Fruit fly (Drosophila melanogaster) whole organism, wandering third instar larva: ENCODE data around the gene mew.
A peak's percentile ranks its signal among the peaks of the same experiment; 100 is the strongest.

ENCODE experiments used
- Abd-B ChIP-seq: fragments of >200 bp; optimal IDR thresholded peaks from 2 replicates; lab custom pipeline; 2017; ENCODE audit warnings: missing biosample characterization, missing genetic modification characterization
- CG32264 ChIP-seq: fragments of 200-800 bp; sonication (Bioruptor generic); optimal IDR thresholded peaks from 2 replicates; lab custom pipeline; 2016; ENCODE audit warnings: missing biosample characterization, missing genetic modification characterization
- CG9705 ChIP-seq: fragments of 200-800 bp; sonication (Bioruptor generic); optimal IDR thresholded peaks from 2 replicates; lab custom pipeline; 2018; ENCODE audit warnings: missing biosample characterization, mild to moderate bottlenecking, missing genetic modification characterization
- CrebA ChIP-seq: fragments of 200-800 bp; sonication (Bioruptor generic); optimal IDR thresholded peaks from 2 replicates; lab custom pipeline; 2016; ENCODE audit warnings: missing biosample characterization, mild to moderate bottlenecking, missing genetic modification characterization, borderline replicate concordance
- Dfd ChIP-seq: fragments of >200 bp; optimal IDR thresholded peaks from 2 replicates; lab custom pipeline; 2017; ENCODE audit warnings: missing biosample characterization, missing genetic modification characterization
- Dif ChIP-seq: fragments of 200-275, 200-300 bp; sonication (Bioruptor generic); optimal IDR thresholded peaks from 2 replicates; lab custom pipeline; 2018; ENCODE audit warnings: missing biosample characterization, missing genetic modification characterization; ENCODE audit not compliant: partially characterized antibody
- GATAd ChIP-seq: sonication (Bioruptor generic); optimal IDR thresholded peaks from 2 replicates; lab custom pipeline; 2016; ENCODE audit warnings: missing biosample characterization, missing genetic modification characterization
- HLH106 ChIP-seq: fragments of 200-800 bp; optimal IDR thresholded peaks from 3 replicates; lab custom pipeline; 2019; ENCODE audit warnings: missing biosample characterization, mild to moderate bottlenecking, missing genetic modification characterization, moderate library complexity
- Hnf4 ChIP-seq: fragments of 200-800 bp; sonication (Bioruptor generic); optimal IDR thresholded peaks from 2 replicates; lab custom pipeline; 2016; ENCODE audit warnings: missing biosample characterization, mild to moderate bottlenecking, missing genetic modification characterization
- Hr78 ChIP-seq: fragments of >200 bp; optimal IDR thresholded peaks from 2 replicates; lab custom pipeline; 2017; ENCODE audit warnings: missing biosample characterization, missing genetic modification characterization
- Hr83 ChIP-seq: fragments of 200-300 bp; sonication (Bioruptor generic); optimal IDR thresholded peaks from 2 replicates; lab custom pipeline; 2016; ENCODE audit warnings: missing biosample characterization, mild to moderate bottlenecking, missing genetic modification characterization, moderate library complexity; ENCODE audit not compliant: poor library complexity, severe bottlenecking
- Jra ChIP-seq: sonication (Bioruptor generic); optimal IDR thresholded peaks from 2 replicates; lab custom pipeline; 2016; ENCODE audit warnings: missing biosample characterization, missing genetic modification characterization
- Mio ChIP-seq: sonication (Bioruptor generic); optimal IDR thresholded peaks from 2 replicates; lab custom pipeline; 2016; ENCODE audit warnings: missing biosample characterization, missing genetic modification characterization
- Myc ChIP-seq: fragments of >200 bp; optimal IDR thresholded peaks from 2 replicates; lab custom pipeline; 2017
- N ChIP-seq: fragments of >200 bp; optimal IDR thresholded peaks from 2 replicates; lab custom pipeline; 2018; ENCODE audit warnings: missing biosample characterization, missing external identifiers, missing genetic modification characterization
- OdsH ChIP-seq: fragments of 200-800 bp; sonication (Bioruptor generic); optimal IDR thresholded peaks from 2 replicates; lab custom pipeline; 2016; ENCODE audit warnings: missing biosample characterization, mild to moderate bottlenecking, missing genetic modification characterization
- Rel ChIP-seq, 2 experiments: fragments of 200-800 bp; sonication (Bioruptor generic) in 1 of 2; optimal IDR thresholded peaks; 2 replicates in 1 of 2; 3 replicates in 1 of 2; lab custom pipeline; 2016 to 2019; ENCODE audit warnings: mild to moderate bottlenecking in 2 of 2, missing biosample characterization in 2 of 2, missing genetic modification characterization in 2 of 2, moderate library complexity in 1 of 2
- Sp1 ChIP-seq: fragments of 200-800 bp; sonication (Bioruptor generic); optimal IDR thresholded peaks from 3 replicates; lab custom pipeline; 2019; ENCODE audit warnings: missing biosample characterization, mild to moderate bottlenecking, missing genetic modification characterization, moderate library complexity
- Vsx2 ChIP-seq: fragments of 200-300, 225-300 bp; sonication (Bioruptor generic); optimal IDR thresholded peaks from 2 replicates; lab custom pipeline; 2018; ENCODE audit warnings: missing biosample characterization, missing genetic modification characterization; ENCODE audit not compliant: partially characterized antibody
- br ChIP-seq: fragments of 200-800 bp; sonication (Bioruptor generic); optimal IDR thresholded peaks from 2 replicates; lab custom pipeline; 2016; ENCODE audit warnings: missing biosample characterization, missing genetic modification characterization
- brk ChIP-seq: fragments of 200-800 bp; sonication (Bioruptor generic); optimal IDR thresholded peaks from 2 replicates; lab custom pipeline; 2016; ENCODE audit warnings: missing biosample characterization, mild to moderate bottlenecking, missing genetic modification characterization
- dl ChIP-seq, 2 experiments: fragments of 175-275, 200-275 bp in 1 of 2; fragments of 200-275 bp in 1 of 2; sonication (Bioruptor generic); optimal IDR thresholded peaks; lab custom pipeline; 2018; ENCODE audit warnings: mild to moderate bottlenecking in 2 of 2, missing biosample characterization in 2 of 2, missing genetic modification characterization in 2 of 2, moderate library complexity in 2 of 2; ENCODE audit not compliant: partially characterized antibody in 2 of 2, insufficient read depth in 1 of 2
- dmrt93B ChIP-seq: fragments of 200-800 bp; sonication (Bioruptor generic); optimal IDR thresholded peaks from 2 replicates; lab custom pipeline; 2018; ENCODE audit warnings: missing biosample characterization, mild to moderate bottlenecking, missing genetic modification characterization
- dsf ChIP-seq: sonication (Bioruptor generic); optimal IDR thresholded peaks from 2 replicates; lab custom pipeline; 2016; ENCODE audit warnings: missing biosample characterization, missing genetic modification characterization, borderline replicate concordance
- ey ChIP-seq: fragments of 200-800 bp; sonication (Bioruptor generic); optimal IDR thresholded peaks from 2 replicates; lab custom pipeline; 2016; ENCODE audit warnings: missing biosample characterization, missing genetic modification characterization
- foxo ChIP-seq, 2 experiments: fragments of 200-800 bp; sonication (Bioruptor generic); optimal IDR thresholded peaks; 2 replicates in 1 of 2; 3 replicates in 1 of 2; lab custom pipeline; 2016 to 2017; ENCODE audit warnings: missing biosample characterization in 2 of 2, missing genetic modification characterization in 2 of 2
- fru ChIP-seq: fragments of 200-800 bp; sonication (Bioruptor generic); optimal IDR thresholded peaks from 3 replicates; lab custom pipeline; 2016; ENCODE audit warnings: missing biosample characterization, mild to moderate bottlenecking, missing genetic modification characterization
- h ChIP-seq: fragments of 200-800 bp; sonication (Bioruptor generic); optimal IDR thresholded peaks from 3 replicates; lab custom pipeline; 2016; ENCODE audit warnings: missing biosample characterization, mild to moderate bottlenecking, missing genetic modification characterization
- jim ChIP-seq: fragments of 175-275, 200-325 bp; sonication (Bioruptor generic); optimal IDR thresholded peaks from 2 replicates; lab custom pipeline; 2016; ENCODE audit warnings: missing biosample characterization, mild to moderate bottlenecking, missing genetic modification characterization
- lola ChIP-seq: fragments of >200 bp; optimal IDR thresholded peaks from 2 replicates; lab custom pipeline; 2017; ENCODE audit warnings: missing biosample characterization, missing genetic modification characterization
- pan ChIP-seq: fragments of >200 bp; optimal IDR thresholded peaks from 2 replicates; lab custom pipeline; 2017
- psq ChIP-seq: fragments of 200-800 bp; sonication (Bioruptor generic); optimal IDR thresholded peaks from 3 replicates; lab custom pipeline; 2017; ENCODE audit warnings: missing biosample characterization, mild to moderate bottlenecking, missing genetic modification characterization, moderate library complexity
- rgr ChIP-seq: fragments of 200-800 bp; sonication (Bioruptor generic); optimal IDR thresholded peaks from 3 replicates; lab custom pipeline; 2016; ENCODE audit warnings: missing biosample characterization, mild to moderate bottlenecking, missing genetic modification characterization
- sage ChIP-seq: fragments of 200-800 bp; sonication (Bioruptor generic); optimal IDR thresholded peaks from 2 replicates; lab custom pipeline; 2016; ENCODE audit warnings: missing biosample characterization, mild to moderate bottlenecking, missing genetic modification characterization
- sv ChIP-seq: fragments of 200-800 bp; sonication (Bioruptor generic); optimal IDR thresholded peaks from 3 replicates; lab custom pipeline; 2016; ENCODE audit warnings: missing biosample characterization, missing genetic modification characterization
- tai ChIP-seq: sonication (Bioruptor generic); optimal IDR thresholded peaks from 2 replicates; lab custom pipeline; 2016; ENCODE audit warnings: missing biosample characterization, missing genetic modification characterization
- usp ChIP-seq: fragments of >200 bp; optimal IDR thresholded peaks from 2 replicates; lab custom pipeline; 2017; ENCODE audit warnings: missing biosample characterization, missing genetic modification characterization
- woc ChIP-seq: sonication (Bioruptor generic); optimal IDR thresholded peaks from 2 replicates; lab custom pipeline; 2016; ENCODE audit warnings: missing biosample characterization, mild to moderate bottlenecking, missing genetic modification characterization

mew gene

dm6 chrX:13278468-13278982 is 20.2 kb upstream of the mew start:
- no peak for TF ChIP-seq usp (GFP tag; lab: Kevin White, UChicago)
- TF ChIP-seq dl (GFP tag; optimal IDR thresholded peaks at IDR 0.05; lab: Kevin White, UChicago; ENCODE audit: insufficient read depth in 1 of 2, partially characterized antibody in 2 of 2), result peak; percentile 81 to 83
- TF ChIP-seq Hr83, result peak; percentile 8
- no peak for TF ChIP-seq sage (GFP tag; lab: Kevin White, UChicago)
- peak; percentile 47 for TF ChIP-seq psq (GFP tag; lab: Kevin White, UChicago)
- TF ChIP-seq h (GFP tag; lab: Kevin White, UChicago), result peak; percentile 16
- TF ChIP-seq Myc (lab: Kevin White, UChicago), result no peak
- peak; percentile 69 for TF ChIP-seq jim (GFP tag; lab: Kevin White, UChicago)
- TF ChIP-seq Jra (GFP tag; lab: Kevin White, UChicago), result no peak
- TF ChIP-seq Dif (GFP tag; lab: Kevin White, UChicago), result peak; percentile 86
- TF ChIP-seq Rel (GFP tag; optimal IDR thresholded peaks at IDR 0.05; lab: Kevin White, UChicago), result no peak
- TF ChIP-seq Rel (tag; optimal IDR thresholded peaks at IDR 0.05; lab: Kevin White, UChicago), result peak; percentile 31
- no peak for TF ChIP-seq GATAd (GFP tag; lab: Kevin White, UChicago)
- no peak for TF ChIP-seq br
- no peak for TF ChIP-seq Abd-B (GFP tag; lab: Kevin White, UChicago)

DNA sequence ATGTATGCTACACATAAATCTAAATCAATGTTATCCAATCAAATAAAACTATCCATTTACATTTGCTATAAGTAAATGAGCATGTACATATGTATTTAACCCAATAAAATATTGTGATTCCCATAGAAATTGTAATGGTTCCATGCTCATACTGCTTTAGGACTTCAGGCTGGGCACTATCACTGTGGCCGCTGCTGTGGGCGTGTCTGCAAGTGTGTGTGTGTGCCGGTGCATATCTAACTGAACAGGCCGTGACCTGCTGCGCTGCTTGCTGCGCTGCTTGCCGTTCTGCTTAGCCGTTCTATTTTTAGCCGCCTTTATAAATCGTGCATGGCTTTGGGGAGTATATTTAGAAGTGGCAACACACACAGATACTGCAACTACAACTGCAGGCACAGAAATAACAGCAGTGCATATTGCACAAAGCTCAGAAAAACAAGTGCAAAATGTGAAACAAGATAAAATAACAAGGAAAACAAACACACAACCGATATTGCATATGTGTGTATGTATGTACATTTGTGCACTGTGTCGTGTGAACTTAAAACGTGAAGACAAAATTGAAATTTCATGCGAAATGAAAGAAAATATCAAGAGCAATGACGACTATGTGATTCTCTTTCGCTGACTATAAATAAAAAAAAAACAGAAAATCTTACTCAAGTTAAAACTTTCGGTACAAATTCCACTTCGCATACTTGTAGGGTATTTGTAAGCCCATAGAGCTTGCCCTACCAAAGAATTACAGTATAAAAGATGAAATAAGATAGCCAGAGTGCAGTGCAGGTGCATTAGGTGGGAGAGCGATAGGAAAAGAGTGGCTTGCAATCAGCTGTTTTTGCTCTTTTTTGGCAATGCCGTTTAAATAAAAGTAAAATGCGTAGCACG is 19.5 kb upstream of the mew start:
- TF ChIP-seq Abd-B (GFP tag; lab: Kevin White, UChicago) (no peak), HLH106 (tag; lab: Kevin White, UChicago) (peak; percentile 21), sv (no peak), brk (no peak), GATAd (GFP tag; lab: Kevin White, UChicago) (no peak), Dfd (GFP tag; lab: Kevin White, UChicago) (no peak), sage (GFP tag; lab: Kevin White, UChicago) (no peak), ey (GFP tag; lab: Kevin White, UChicago) (peak; percentile 46), rgr (peak; percentile 63), Sp1 (GFP tag; lab: Kevin White, UChicago) (peak; percentile 33), CG9705 (GFP tag; lab: Kevin White, UChicago) (no peak), psq (GFP tag; lab: Kevin White, UChicago) (peak; percentile 71), h (GFP tag; lab: Kevin White, UChicago) (peak; percentile 69), OdsH (GFP tag; lab: Kevin White, UChicago) (peak; percentile 1), Hnf4 (GFP tag; lab: Kevin White, UChicago) (peak; percentile 38), foxo (GFP tag; optimal IDR thresholded peaks at IDR 0.05; lab: Kevin White, UChicago) (peak in 1 of 2 experiments; percentile 66), fru (GFP tag; lab: Kevin White, UChicago) (peak; percentile 53), Hr78 (GFP tag; lab: Kevin White, UChicago) (no peak), dl (GFP tag; optimal IDR thresholded peaks at IDR 0.05; lab: Kevin White, UChicago; ENCODE audit: insufficient read depth in 1 of 2, partially characterized antibody in 2 of 2) (no peak), usp (GFP tag; lab: Kevin White, UChicago) (no peak), lola (GFP tag; lab: Kevin White, UChicago) (no peak), Rel (GFP tag; optimal IDR thresholded peaks at IDR 0.05; lab: Kevin White, UChicago) (no peak), Rel (tag; optimal IDR thresholded peaks at IDR 0.05; lab: Kevin White, UChicago) (no peak), tai (GFP tag; lab: Kevin White, UChicago) (peak; percentile 17), Vsx2 (GFP tag; lab: Kevin White, UChicago) (no peak), dmrt93B (peak; percentile 51), Hr83 (no peak), Mio (GFP tag; lab: Kevin White, UChicago) (no peak), Jra (GFP tag; lab: Kevin White, UChicago) (no peak), N (no peak), br (peak; percentile 41), CrebA (GFP tag; lab: Kevin White, UChicago) (no peak), Dif (GFP tag; lab: Kevin White, UChicago) (no peak), dsf (no peak), woc (peak; percentile 77), CG32264 (GFP tag; lab: Kevin White, UChicago) (peak; percentile 31), pan (lab: Kevin White, UChicago) (no peak), Myc (lab: Kevin White, UChicago) (no peak), jim (GFP tag; lab: Kevin White, UChicago) (no peak)
